Worm (Caenorhabditis elegans) whole organism, L4 larva: ENCODE data around the gene Y39A1C.1.

Experiments used
- aly-2 ChIP-seq: sonication (generic microtip); optimal IDR thresholded peaks from 2 replicates; lab custom pipeline; 2018; ENCODE audit warnings: missing biosample characterization, missing genetic modification characterization
- ceh-32 ChIP-seq: sonication (generic microtip); optimal IDR thresholded peaks from 2 replicates; lab custom pipeline; 2016; ENCODE audit warnings: mild to moderate bottlenecking, missing genetic modification characterization, missing compliant biosample characterization; ENCODE audit not compliant: poor library complexity
- lsy-2 ChIP-seq, 2 experiments: fragments of 150-350 bp in 1 of 2; sonication (generic microtip) in 1 of 2; optimal IDR thresholded peaks; 2 replicates each; lab custom pipeline; 2014 to 2017; ENCODE audit warnings: missing biosample characterization in 2 of 2, missing genetic modification characterization in 2 of 2
- mdl-1 ChIP-seq, 2 experiments: fragments of 150-350 bp in 1 of 2; sonication (generic microtip) in 1 of 2; optimal IDR thresholded peaks; 2 replicates each; lab custom pipeline; 2014 to 2017; ENCODE audit warnings: missing biosample characterization in 2 of 2, missing genetic modification characterization in 2 of 2
- mep-1 ChIP-seq: fragments of 150-350 bp; sonication (generic microtip); optimal IDR thresholded peaks from 3 replicates; lab custom pipeline; 2014; ENCODE audit warnings: missing biosample characterization, missing genetic modification characterization
- mes-2 ChIP-seq: sonication (generic microtip); optimal IDR thresholded peaks from 2 replicates; lab custom pipeline; 2016; ENCODE audit warnings: missing genotype, mild to moderate bottlenecking, missing genetic modification characterization, missing compliant biosample characterization; ENCODE audit not compliant: poor library complexity, severe bottlenecking
- nhr-10 ChIP-seq: fragments of 150-350 bp; optimal IDR thresholded peaks from 2 replicates; lab custom pipeline; 2014; ENCODE audit warnings: missing biosample characterization, missing genetic modification characterization
- nhr-11 ChIP-seq: fragments of 150-350 bp; optimal IDR thresholded peaks from 2 replicates; lab custom pipeline; 2014; ENCODE audit warnings: missing biosample characterization, missing genetic modification characterization
- nhr-42 ChIP-seq: fragments of 200-800 bp; sonication (Bioruptor generic); IDR thresholded peaks from 2 replicates; pipeline ENCODE4 v1.3.6; 2022; ENCODE audit warnings: missing genetic modification characterization, missing compliant biosample characterization
- pqm-1 ChIP-seq: sonication (generic microtip); optimal IDR thresholded peaks from 2 replicates; lab custom pipeline; 2017; ENCODE audit warnings: missing biosample characterization, missing genetic modification characterization
- skn-1 ChIP-seq: fragments of 150-350 bp; optimal IDR thresholded peaks from 2 replicates; lab custom pipeline; 2014; ENCODE audit warnings: missing biosample characterization, missing genetic modification characterization
- tra-1 ChIP-seq: fragments of 200-800 bp; sonication (Bioruptor generic); IDR thresholded peaks from 2 replicates; pipeline ENCODE4 v1.3.6; 2022; ENCODE audit warnings: missing genetic modification reagents, missing genetic modification characterization, missing compliant biosample characterization
- ztf-11 ChIP-seq: fragments of 150-350 bp; optimal IDR thresholded peaks from 2 replicates; lab custom pipeline; 2014; ENCODE audit warnings: missing biosample characterization, missing genetic modification characterization

DNA sequence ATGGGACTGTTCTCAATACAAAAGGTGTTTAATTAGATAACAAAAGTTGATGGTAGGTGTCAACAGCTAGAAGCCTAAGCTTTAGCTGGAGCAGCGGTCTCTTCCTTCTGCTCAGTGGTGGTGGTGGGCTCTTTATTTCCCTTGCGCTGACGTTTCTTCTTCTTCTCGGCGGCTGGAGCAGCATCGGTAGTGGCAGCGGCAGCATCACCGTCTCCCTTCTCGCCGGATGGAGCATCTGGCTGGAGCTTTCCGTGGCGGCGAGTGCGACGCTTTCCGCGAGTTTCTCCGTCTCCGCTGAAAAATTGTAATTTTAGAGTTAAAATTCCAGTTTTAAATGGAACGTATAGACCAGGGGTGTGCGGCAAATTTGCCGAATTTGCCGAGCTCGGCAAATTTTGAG lies 11.8 kb downstream of the Y39A1C.1 start:
- no peak for TF ChIP-seq mep-1
- no peak for TF ChIP-seq nhr-10 (tag; lab: Kevin White, UChicago)
- TF ChIP-seq mes-2 (tag; lab: Kevin White, UChicago): no peak
- no peak for TF ChIP-seq pqm-1
- TF ChIP-seq aly-2 (tag; lab: Kevin White, UChicago): no peak
- TF ChIP-seq nhr-42 (GFP tag; lab: Robert Waterston, UW): no peak
- TF ChIP-seq nhr-11 (tag; lab: Kevin White, UChicago): no peak
- no peak for TF ChIP-seq mdl-1 (tag; optimal IDR thresholded peaks at IDR 0.05; lab: Kevin White, UChicago)
- TF ChIP-seq ztf-11 (tag; lab: Kevin White, UChicago): no peak
- TF ChIP-seq tra-1 (GFP tag; lab: Robert Waterston, UW): no peak
- no peak for TF ChIP-seq ceh-32 (tag; lab: Kevin White, UChicago)
- no peak for TF ChIP-seq skn-1
- TF ChIP-seq lsy-2 (tag; optimal IDR thresholded peaks at IDR 0.05; lab: Kevin White, UChicago): no peak
